Worm (Caenorhabditis elegans) whole organism, early embryonic: ENCODE measurements around the gene sqt-2.
A peak's percentile ranks its signal among the peaks of the same experiment; 100 is the strongest.

Experiments used
- F13C5.2 ChIP-seq: sonication (generic microtip); optimal IDR thresholded peaks from 2 replicates; lab custom pipeline; 2017; ENCODE audit warnings: mild to moderate bottlenecking, missing genetic modification characterization, inconsistent platforms, missing compliant biosample characterization
- aly-1 ChIP-seq: sonication (generic microtip); optimal IDR thresholded peaks from 2 replicates; lab custom pipeline; 2016; ENCODE audit warnings: missing genetic modification characterization, missing compliant biosample characterization
- ama-1 ChIP-seq: fragments of 150-350 bp; optimal IDR thresholded peaks from 2 replicates; lab custom pipeline; 2014
- ceh-13 ChIP-seq: fragments of 200-800 bp; sonication (Bioruptor generic); optimal IDR thresholded peaks from 2 replicates; lab custom pipeline; 2018; ENCODE audit warnings: mild to moderate bottlenecking, missing genetic modification characterization, missing compliant biosample characterization
- ets-7 ChIP-seq: sonication (generic microtip); optimal IDR thresholded peaks from 2 replicates; lab custom pipeline; 2016; ENCODE audit warnings: missing genotype, missing genetic modification characterization, missing compliant biosample characterization
- flt-1 ChIP-seq: fragments of 200-800 bp; sonication (Bioruptor generic); IDR thresholded peaks from 2 replicates; pipeline ENCODE4 v1.3.6; 2022; ENCODE audit warnings: missing genetic modification characterization, missing compliant biosample characterization
- hmg-4 ChIP-seq: fragments of 200-800 bp; sonication (Bioruptor generic); optimal IDR thresholded peaks from 2 replicates; lab custom pipeline; 2018; ENCODE audit warnings: mild to moderate bottlenecking, missing genetic modification characterization, missing compliant biosample characterization
- pes-1 ChIP-seq: fragments of 200-800 bp; sonication (Bioruptor generic); IDR thresholded peaks from 2 replicates; pipeline ENCODE4 v1.3.6; 2022; ENCODE audit warnings: missing genetic modification reagents, missing genetic modification characterization, missing compliant biosample characterization
- scrt-1 ChIP-seq: fragments of 200-800 bp; sonication (Bioruptor generic); IDR thresholded peaks from 2 replicates; pipeline ENCODE4 v1.3.6; 2022; ENCODE audit warnings: missing genetic modification characterization, missing compliant biosample characterization
- tbx-11 ChIP-seq: fragments of 200-800 bp; sonication (Bioruptor generic); IDR thresholded peaks from 2 replicates; pipeline ENCODE4 v1.3.6; 2022; ENCODE audit warnings: missing genetic modification characterization, missing compliant biosample characterization
- tra-4 ChIP-seq: sonication (generic microtip); optimal IDR thresholded peaks from 2 replicates; lab custom pipeline; 2017; ENCODE audit warnings: missing genetic modification characterization, missing compliant biosample characterization

ce11 chrII:24559-24998, 1.5 kb downstream of the sqt-2 start, which contains the start of gene enee-1:
- TF ChIP-seq ama-1 (lab: Kevin White, UChicago) (no peak), flt-1 (GFP tag; lab: Robert Waterston, UW) (no peak), tra-4 (no peak), ets-7 (no peak), F13C5.2 (tag; lab: Kevin White, UChicago) (peak; percentile 26), hmg-4 (GFP tag; lab: Kevin White, UChicago) (no peak), aly-1 (tag; lab: Kevin White, UChicago) (no peak), ceh-13 (no peak), tbx-11 (GFP tag; lab: Robert Waterston, UW) (no peak), pes-1 (GFP tag; lab: Robert Waterston, UW) (no peak), scrt-1 (GFP tag; lab: Robert Waterston, UW) (no peak)
